Fruit fly (Drosophila melanogaster): Measurements from ENCODE around the gene SA2.

SA2 gene

DNA sequence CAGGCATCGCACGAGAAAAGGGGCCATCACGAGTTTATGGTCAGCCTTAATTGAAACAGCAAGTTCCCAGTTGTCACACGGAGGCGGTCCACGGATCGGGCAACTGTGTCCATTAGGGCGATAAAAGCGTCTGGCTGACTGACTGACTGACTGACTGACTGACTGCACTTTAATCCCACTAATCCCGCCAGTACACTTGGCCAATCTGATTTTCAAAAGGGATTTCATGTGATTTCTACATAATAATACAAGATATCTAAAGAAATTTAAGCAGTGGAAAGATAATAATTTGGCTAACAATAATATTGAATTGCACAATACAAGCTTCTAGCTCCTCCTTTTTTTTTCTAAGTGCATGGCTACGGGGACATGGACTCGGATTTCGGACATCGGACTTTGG lies 4.6 kb upstream of the SA2 start (continued):
- TF ChIP-seq amos (GFP tag; IDR thresholded peaks at IDR 0.05; ENCODE audit: partially characterized antibody): no peak
- no peak for TF ChIP-seq CG18262 (tag; optimal IDR thresholded peaks at IDR 0.05)
- TF ChIP-seq gro (GFP tag; optimal IDR thresholded peaks at IDR 0.05): no peak
- TF ChIP-seq Oaz (GFP tag; IDR thresholded peaks at IDR 0.05): no peak
- TF ChIP-seq Lhr (GFP tag; optimal IDR thresholded peaks at IDR 0.05): no peak
- no peak for TF ChIP-seq lab (GFP tag; optimal IDR thresholded peaks at IDR 0.05)
- no peak for TF ChIP-seq br (optimal IDR thresholded peaks at IDR 0.05)
- no peak for TF ChIP-seq CG32532 (GFP tag; IDR thresholded peaks at IDR 0.05)
- TF ChIP-seq CG18619 (GFP tag; optimal IDR thresholded peaks at IDR 0.05): no peak
- no peak for TF ChIP-seq dmrt99B (tag; optimal IDR thresholded peaks at IDR 0.05)
- no peak for TF ChIP-seq CG13624 (GFP tag; optimal IDR thresholded peaks at IDR 0.05)
- no peak for TF ChIP-seq CG8281 (tag; optimal IDR thresholded peaks at IDR 0.05)
- no peak for TF ChIP-seq tio (GFP tag; optimal IDR thresholded peaks at IDR 0.05)
- TF ChIP-seq zen2 (GFP tag; IDR thresholded peaks at IDR 0.05; ENCODE audit: partially characterized antibody): no peak
- no peak for TF ChIP-seq CG9932 (GFP tag; IDR thresholded peaks at IDR 0.05)
- no peak for TF ChIP-seq stc (GFP tag; IDR thresholded peaks at IDR 0.05)
- TF ChIP-seq CG32772 (GFP tag; IDR thresholded peaks at IDR 0.05): 0 out of 2 replicates have a peak, but pooled peaks have one; percentile 7
- no peak for TF ChIP-seq CG1602 (GFP tag; optimal IDR thresholded peaks at IDR 0.05)
- TF ChIP-seq btn (GFP tag; optimal IDR thresholded peaks at IDR 0.05): no peak
- no peak for TF ChIP-seq sima (GFP tag; optimal IDR thresholded peaks at IDR 0.05)
- no peak for TF ChIP-seq schlank (tag; optimal IDR thresholded peaks at IDR 0.05)
- peak in 1 of 2 experiments; percentile 48 for TF ChIP-seq bsh (GFP tag; optimal IDR thresholded peaks at IDR 0.05)
- no peak for TF ChIP-seq CG6254 (GFP tag; optimal IDR thresholded peaks at IDR 0.05)
- no peak for TF ChIP-seq HmgZ (tag; optimal IDR thresholded peaks at IDR 0.05)
- no peak for TF ChIP-seq CG32767 (GFP tag; IDR thresholded peaks at IDR 0.05)
- no peak for TF ChIP-seq Fer2 (tag; optimal IDR thresholded peaks at IDR 0.05)
- peak; percentile 62 for TF ChIP-seq dmrt11E (tag; optimal IDR thresholded peaks at IDR 0.05)
- no peak for TF ChIP-seq Ravus (GFP tag; IDR thresholded peaks at IDR 0.05)
- TF ChIP-seq Aef1 (GFP tag; IDR thresholded peaks at IDR 0.05): no peak
- no peak for TF ChIP-seq CG18764 (GFP tag; optimal IDR thresholded peaks at IDR 0.05)
- no peak for TF ChIP-seq CG14667 (GFP tag; IDR thresholded peaks at IDR 0.05)
- no peak for TF ChIP-seq CG11723 (GFP tag; optimal IDR thresholded peaks at IDR 0.05)
- TF ChIP-seq CG34422 (GFP tag; IDR thresholded peaks at IDR 0.05): 0 out of 3 replicates have a peak, but pooled peaks have one; percentile 15
- TF ChIP-seq Gsc (GFP tag; IDR thresholded peaks at IDR 0.05): no peak
- peak; percentile 29 for TF ChIP-seq CG10979 (tag; optimal IDR thresholded peaks at IDR 0.05)
- no peak for TF ChIP-seq CG7963 (GFP tag; IDR thresholded peaks at IDR 0.05; ENCODE audit: partially characterized antibody)
- no peak for TF ChIP-seq CG17568 (GFP tag; optimal IDR thresholded peaks at IDR 0.05)
- TF ChIP-seq Nf-YA (GFP tag; IDR thresholded peaks at IDR 0.05): no peak
- no peak for TF ChIP-seq Usf (GFP tag; optimal IDR thresholded peaks at IDR 0.05)
- peak; percentile 6; the same call in 1 of the 2 replicates for TF ChIP-seq CG10959 (GFP tag; IDR thresholded peaks at IDR 0.05)
- no peak for TF ChIP-seq exex (tag; optimal IDR thresholded peaks at IDR 0.05)
- TF ChIP-seq CG13424 (tag; optimal IDR thresholded peaks at IDR 0.05): no peak
- TF ChIP-seq CTCF (GFP tag; optimal IDR thresholded peaks at IDR 0.05): no peak
- no peak for TF ChIP-seq CG1792 (GFP tag; optimal IDR thresholded peaks at IDR 0.05)
- TF ChIP-seq CG10209 (GFP tag; optimal IDR thresholded peaks at IDR 0.05): peak; percentile 66
- TF ChIP-seq CG11560 (tag; IDR thresholded peaks at IDR 0.05): no peak
- TF ChIP-seq CG10274 (GFP tag; optimal IDR thresholded peaks at IDR 0.05): no peak
- TF ChIP-seq Optix (GFP tag; IDR thresholded peaks at IDR 0.05): no peak
- no peak for TF ChIP-seq cad (GFP tag; optimal IDR thresholded peaks at IDR 0.05)
- TF ChIP-seq Adf1 (GFP tag; IDR thresholded peaks at IDR 0.05): no peak
- TF ChIP-seq CG17829 (tag; optimal IDR thresholded peaks at IDR 0.05): no peak
- TF ChIP-seq CG17912 (GFP tag; optimal IDR thresholded peaks at IDR 0.05): no peak
- TF ChIP-seq CG9215 (GFP tag; IDR thresholded peaks at IDR 0.05): no peak
